Worm (Caenorhabditis elegans) whole organism, young adult: ENCODE data around the gene nas-10.

ENCODE experiments used
- C06A6.2 ChIP-seq: fragments of 200-800 bp; sonication (Bioruptor generic); conservative IDR thresholded peaks from 2 replicates; pipeline ENCODE4 v1.3.6; 2022; ENCODE audit warnings: missing genetic modification characterization, missing compliant biosample characterization
- C17E4.6 ChIP-seq: fragments of 200-800 bp; sonication (Bioruptor generic); IDR thresholded peaks from 2 replicates; pipeline ENCODE4 v1.3.6; 2022; ENCODE audit warnings: missing genetic modification reagents, missing genetic modification characterization, missing compliant biosample characterization
- D2030.7 ChIP-seq: fragments of 200-800 bp; sonication (Bioruptor generic); IDR thresholded peaks from 2 replicates; pipeline ENCODE4 v1.3.6; 2022; ENCODE audit warnings: missing genetic modification reagents, missing genetic modification characterization, missing compliant biosample characterization
- T07F8.4 ChIP-seq: sonication (generic microtip); optimal IDR thresholded peaks from 2 replicates; lab custom pipeline; 2016; ENCODE audit warnings: mild to moderate bottlenecking, missing genetic modification characterization, moderate library complexity, missing compliant biosample characterization
- Y56A3A.18 ChIP-seq: fragments of 200-800 bp; sonication (Bioruptor generic); IDR thresholded peaks from 2 replicates; pipeline ENCODE4 v1.3.6; 2022; ENCODE audit warnings: missing genetic modification reagents, missing genetic modification characterization, missing compliant biosample characterization
- Y67H2A.10 ChIP-seq: fragments of 200-800 bp; sonication (Bioruptor generic); conservative IDR thresholded peaks from 2 replicates; pipeline ENCODE4 v1.3.6; 2022; ENCODE audit warnings: missing genetic modification reagents, missing genetic modification characterization, missing compliant biosample characterization
- Y79H2A.3 ChIP-seq: fragments of 200-800 bp; sonication (Bioruptor generic); conservative IDR thresholded peaks from 2 replicates; pipeline ENCODE4 v1.3.6; 2022; ENCODE audit warnings: missing genetic modification reagents, missing genetic modification characterization, missing compliant biosample characterization
- ZK185.1 ChIP-seq: sonication (generic microtip); optimal IDR thresholded peaks from 2 replicates; lab custom pipeline; 2016; ENCODE audit warnings: mild to moderate bottlenecking, missing genetic modification characterization, missing compliant biosample characterization; ENCODE audit not compliant: poor library complexity, severe bottlenecking
- atf-7 ChIP-seq: sonication (generic microtip); optimal IDR thresholded peaks from 2 replicates; lab custom pipeline; 2017; ENCODE audit warnings: mild to moderate bottlenecking, missing genetic modification characterization, missing compliant biosample characterization
- athp-1 ChIP-seq: sonication (generic microtip); optimal IDR thresholded peaks from 2 replicates; lab custom pipeline; 2017; ENCODE audit warnings: mild to moderate bottlenecking, missing genetic modification characterization, missing compliant biosample characterization
- ceh-58 ChIP-seq: fragments of 200-800 bp; sonication (Bioruptor generic); IDR thresholded peaks from 2 replicates; pipeline ENCODE4 v1.3.6; 2022; ENCODE audit warnings: missing genetic modification characterization, missing compliant biosample characterization
- ceh-79 ChIP-seq: sonication (generic microtip); optimal IDR thresholded peaks from 2 replicates; lab custom pipeline; 2017; ENCODE audit warnings: mild to moderate bottlenecking, missing genetic modification characterization, missing compliant biosample characterization
- dox-1 ChIP-seq: fragments of 200-800 bp; sonication (Bioruptor generic); IDR thresholded peaks from 2 replicates; pipeline ENCODE4 v1.3.6; 2022; ENCODE audit warnings: missing genetic modification reagents, missing genetic modification characterization, missing compliant biosample characterization
- dpff-1 ChIP-seq: sonication (generic microtip); optimal IDR thresholded peaks from 2 replicates; lab custom pipeline; 2017; ENCODE audit warnings: mild to moderate bottlenecking, missing genetic modification characterization, missing compliant biosample characterization
- egl-18 ChIP-seq: fragments of 200-800 bp; sonication (Bioruptor generic); IDR thresholded peaks from 2 replicates; pipeline ENCODE4 v1.3.6; 2022; ENCODE audit warnings: missing genetic modification reagents, missing genetic modification characterization, missing compliant biosample characterization
- gei-17 ChIP-seq: fragments of 200-800 bp; sonication (Bioruptor generic); optimal IDR thresholded peaks from 2 replicates; lab custom pipeline; 2018; ENCODE audit warnings: mild to moderate bottlenecking, missing genetic modification characterization, missing compliant biosample characterization
- him-1 ChIP-seq: sonication (generic microtip); optimal IDR thresholded peaks from 2 replicates; lab custom pipeline; 2016; ENCODE audit warnings: missing genotype, missing genetic modification reagents, missing genetic modification characterization, missing compliant biosample characterization
- hlh-12 ChIP-seq: sonication (generic microtip); optimal IDR thresholded peaks from 2 replicates; lab custom pipeline; 2016; ENCODE audit warnings: missing genetic modification characterization, missing compliant biosample characterization
- lag-1 ChIP-seq: fragments of 200-800 bp; sonication (Bioruptor generic); IDR thresholded peaks from 2 replicates; pipeline ENCODE4 v1.3.6; 2022; ENCODE audit warnings: missing genetic modification reagents, missing genetic modification characterization, missing compliant biosample characterization
- let-607 ChIP-seq, 2 experiments: fragments of 200-800 bp in 1 of 2; sonication (Bioruptor generic) in 1 of 2; sonication (generic microtip) in 1 of 2; optimal IDR thresholded peaks; 2 replicates each; lab custom pipeline; 2016 to 2018; ENCODE audit warnings: mild to moderate bottlenecking in 2 of 2, missing compliant biosample characterization in 2 of 2, missing genetic modification characterization in 2 of 2, moderate library complexity in 2 of 2, missing genotype in 1 of 2
- lin-26 ChIP-seq: fragments of 200-800 bp; sonication (Bioruptor generic); IDR thresholded peaks from 2 replicates; pipeline ENCODE4 v1.3.6; 2022; ENCODE audit warnings: missing genetic modification reagents, missing genetic modification characterization, missing compliant biosample characterization
- lir-1 ChIP-seq: fragments of 200-800 bp; sonication (Bioruptor generic); conservative IDR thresholded peaks from 2 replicates; pipeline ENCODE4 v1.3.6; 2022; ENCODE audit warnings: missing genetic modification reagents, missing genetic modification characterization, missing compliant biosample characterization
- madf-3 ChIP-seq: fragments of 200-800 bp; sonication (Bioruptor generic); IDR thresholded peaks from 2 replicates; pipeline ENCODE4 v1.3.6; 2022; ENCODE audit warnings: missing genetic modification reagents, missing genetic modification characterization, missing compliant biosample characterization
- madf-6 ChIP-seq: fragments of 200-800 bp; sonication (Bioruptor generic); IDR thresholded peaks from 2 replicates; pipeline ENCODE4 v1.3.6; 2022; ENCODE audit warnings: missing genetic modification reagents, missing genetic modification characterization, missing compliant biosample characterization
- madf-8 ChIP-seq: fragments of 200-800 bp; sonication (Bioruptor generic); conservative IDR thresholded peaks from 2 replicates; pipeline ENCODE4 v1.3.6; 2022; ENCODE audit warnings: missing genetic modification reagents, missing genetic modification characterization, missing compliant biosample characterization
- nfyb-1 ChIP-seq: fragments of 200-800 bp; sonication (Bioruptor generic); IDR thresholded peaks from 2 replicates; pipeline ENCODE4 v1.3.6; 2022; ENCODE audit warnings: missing genetic modification reagents, missing genetic modification characterization, missing compliant biosample characterization
- nhr-179 ChIP-seq: sonication (generic microtip); optimal IDR thresholded peaks from 2 replicates; lab custom pipeline; 2016; ENCODE audit warnings: mild to moderate bottlenecking, missing genetic modification characterization, missing compliant biosample characterization
- nhr-90 ChIP-seq: sonication (generic microtip); optimal IDR thresholded peaks from 2 replicates; lab custom pipeline; 2016; ENCODE audit warnings: missing genotype, mild to moderate bottlenecking, missing genetic modification characterization, missing compliant biosample characterization
- sdz-38 ChIP-seq: sonication (generic microtip); optimal IDR thresholded peaks from 2 replicates; lab custom pipeline; 2016; ENCODE audit warnings: missing genotype, missing genetic modification characterization, missing compliant biosample characterization
- snpc-3.4 ChIP-seq: sonication (generic microtip); optimal IDR thresholded peaks from 2 replicates; lab custom pipeline; 2017; ENCODE audit warnings: missing genetic modification characterization, mild to moderate bottlenecking, missing compliant biosample characterization, antibody characterized with exemption, moderate library complexity, missing genotype, missing genetic modification reagents
- somi-1 ChIP-seq: fragments of 200-800 bp; sonication (Bioruptor generic); optimal IDR thresholded peaks from 2 replicates; lab custom pipeline; 2018; ENCODE audit warnings: mild to moderate bottlenecking, missing genetic modification characterization, missing compliant biosample characterization
- sptf-2 ChIP-seq: fragments of 200-800 bp; sonication (Bioruptor generic); optimal IDR thresholded peaks from 2 replicates; lab custom pipeline; 2018; ENCODE audit warnings: mild to moderate bottlenecking, missing genetic modification characterization, missing compliant biosample characterization
- tbx-9 ChIP-seq: sonication (generic microtip); optimal IDR thresholded peaks from 2 replicates; lab custom pipeline; 2016; ENCODE audit warnings: borderline replicate concordance, missing genetic modification characterization, inconsistent platforms, missing compliant biosample characterization
- xnd-1 ChIP-seq: sonication (generic microtip); optimal IDR thresholded peaks from 2 replicates; lab custom pipeline; 2016; ENCODE audit warnings: missing genotype, missing genetic modification reagents, missing genetic modification characterization, missing compliant biosample characterization
- ztf-25 ChIP-seq: fragments of 200-800 bp; sonication (Bioruptor generic); IDR thresholded peaks from 2 replicates; pipeline ENCODE4 v1.3.6; 2022; ENCODE audit warnings: missing genetic modification reagents, missing genetic modification characterization, missing compliant biosample characterization

nas-10 gene

DNA sequence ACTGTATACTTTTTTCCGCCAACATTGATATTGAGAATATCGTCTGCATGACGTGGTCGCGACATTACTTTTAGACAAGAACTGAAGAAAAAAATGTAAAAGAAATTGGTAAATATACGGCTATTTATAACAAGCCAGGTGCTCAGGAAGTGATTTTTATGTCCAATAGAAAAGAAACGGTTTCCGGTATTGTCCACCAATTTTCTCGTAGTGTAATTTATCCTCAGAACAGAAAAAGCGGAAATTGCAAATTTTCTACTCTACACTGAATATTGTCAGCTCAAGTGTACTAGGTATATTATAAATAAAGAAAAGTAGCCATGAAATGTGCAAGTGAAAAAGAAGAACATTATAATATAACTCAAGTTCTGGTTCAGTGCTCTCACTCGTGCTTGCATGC is 35.9 kb upstream of the nas-10 start, which contains the start of gene F59F3.6:
TSS of gene F59F3.6 (minus strand) at position 101 of the 400 bp plus-strand sequence.
- TF ChIP-seq let-607 (tag; optimal IDR thresholded peaks at IDR 0.05; lab: Kevin White, UChicago), result no peak
- TF ChIP-seq ceh-58, result no peak
- no peak for TF ChIP-seq him-1 (tag; lab: Kevin White, UChicago)
- no peak for TF ChIP-seq atf-7
- TF ChIP-seq D2030.7, result no peak
- TF ChIP-seq ceh-79 (tag; lab: Kevin White, UChicago), result no peak
- TF ChIP-seq nhr-90 (tag; lab: Kevin White, UChicago), result no peak
- TF ChIP-seq lag-1 (GFP tag; lab: Robert Waterston, UW), result no peak
- no peak for TF ChIP-seq ztf-25 (GFP tag; lab: Robert Waterston, UW)
- no peak for TF ChIP-seq xnd-1 (tag; lab: Kevin White, UChicago)
- no peak for TF ChIP-seq sdz-38 (tag; lab: Kevin White, UChicago)
- TF ChIP-seq C17E4.6 (GFP tag; lab: Robert Waterston, UW), result no peak
- TF ChIP-seq Y56A3A.18 (GFP tag; lab: Robert Waterston, UW), result no peak
- no peak for TF ChIP-seq dox-1 (GFP tag; lab: Robert Waterston, UW)

ce11 chrX:10992177-10992576 is 28.9 kb upstream of the nas-10 start, which contains the start of gene ver-3:
TSS of gene ver-3 (plus strand) at chrX:10992477.
- TF ChIP-seq lin-26 (GFP tag; lab: Robert Waterston, UW), result peak; percentile 10; the same call in 1 of the 2 replicates
- TF ChIP-seq Y79H2A.3, result no peak

ce11 chrX:10991352-10992172 is 28.3 kb upstream of the nas-10 start:
- no peak for TF ChIP-seq nhr-179
- TF ChIP-seq nfyb-1, result no peak
- TF ChIP-seq ztf-25 (GFP tag; lab: Robert Waterston, UW), result no peak
- TF ChIP-seq tbx-9 (tag; lab: Kevin White, UChicago), result no peak
- TF ChIP-seq C17E4.6 (GFP tag; lab: Robert Waterston, UW), result no peak
- TF ChIP-seq sptf-2, result no peak
- TF ChIP-seq snpc-3.4 (tag; lab: Kevin White, UChicago), result no peak
- no peak for TF ChIP-seq hlh-12

- TF ChIP-seq madf-8 (GFP tag; lab: Robert Waterston, UW) (no peak), gei-17 (GFP tag; lab: Kevin White, UChicago) (no peak), egl-18 (no peak), him-1 (tag; lab: Kevin White, UChicago) (no peak), C06A6.2 (GFP tag; lab: Robert Waterston, UW) (no peak), dpff-1 (no peak), ZK185.1 (tag; lab: Kevin White, UChicago) (no peak), somi-1 (GFP tag; lab: Kevin White, UChicago) (no peak), madf-3 (GFP tag; lab: Robert Waterston, UW) (no peak), athp-1 (tag; lab: Kevin White, UChicago) (no peak), madf-6 (GFP tag; lab: Robert Waterston, UW) (no peak), lir-1 (no peak), Y67H2A.10 (GFP tag; lab: Robert Waterston, UW) (no peak), T07F8.4 (no peak)
Observed at ce11 chrX:10990855-10991176, 27.5 kb upstream of the nas-10 start.
